Worm (Caenorhabditis elegans) whole organism, young adult: ENCODE results near the gene str-3.

Experiments used
- B0019.2 ChIP-seq: fragments of 200-800 bp; sonication (Bioruptor generic); conservative IDR thresholded peaks from 2 replicates; pipeline ENCODE4 v1.3.6; 2022; ENCODE audit warnings: missing genetic modification reagents, missing genetic modification characterization, missing compliant biosample characterization
- C17E4.6 ChIP-seq: fragments of 200-800 bp; sonication (Bioruptor generic); IDR thresholded peaks from 2 replicates; pipeline ENCODE4 v1.3.6; 2022; ENCODE audit warnings: missing genetic modification reagents, missing genetic modification characterization, missing compliant biosample characterization
- D2030.7 ChIP-seq: fragments of 200-800 bp; sonication (Bioruptor generic); IDR thresholded peaks from 2 replicates; pipeline ENCODE4 v1.3.6; 2022; ENCODE audit warnings: missing genetic modification reagents, missing genetic modification characterization, missing compliant biosample characterization
- F10E7.11 ChIP-seq: sonication (generic microtip); optimal IDR thresholded peaks from 2 replicates; lab custom pipeline; 2017; ENCODE audit warnings: mild to moderate bottlenecking, missing genetic modification characterization, moderate library complexity, missing compliant biosample characterization
- F33H1.4 ChIP-seq: fragments of 200-800 bp; sonication (Bioruptor generic); IDR thresholded peaks from 2 replicates; pipeline ENCODE4 v1.3.6; 2022; ENCODE audit warnings: missing genetic modification reagents, missing genetic modification characterization, missing compliant biosample characterization
- F49E8.2 ChIP-seq: sonication (generic microtip); optimal IDR thresholded peaks from 3 replicates; lab custom pipeline; 2017; ENCODE audit warnings: missing genetic modification characterization, mild to moderate bottlenecking, missing compliant biosample characterization, antibody characterized with exemption, moderate library complexity; ENCODE audit not compliant: insufficient read depth
- F57C9.4 ChIP-seq: sonication (generic microtip); optimal IDR thresholded peaks from 2 replicates; lab custom pipeline; 2017; ENCODE audit warnings: mild to moderate bottlenecking, missing genetic modification characterization, missing compliant biosample characterization
- Y53F4B.3 ChIP-seq: fragments of 200-800 bp; sonication (Bioruptor generic); IDR thresholded peaks from 2 replicates; pipeline ENCODE4 v1.3.6; 2022; ENCODE audit warnings: missing genetic modification reagents, missing genetic modification characterization, missing compliant biosample characterization
- Y95B8A.8 ChIP-seq: fragments of 200-800 bp; sonication (Bioruptor generic); IDR thresholded peaks from 2 replicates; pipeline ENCODE4 v1.3.6; 2022; ENCODE audit warnings: missing genetic modification reagents, missing genetic modification characterization, missing compliant biosample characterization
- ZK185.1 ChIP-seq: sonication (generic microtip); optimal IDR thresholded peaks from 2 replicates; lab custom pipeline; 2016; ENCODE audit warnings: mild to moderate bottlenecking, missing genetic modification characterization, missing compliant biosample characterization; ENCODE audit not compliant: poor library complexity, severe bottlenecking
- akir-1 ChIP-seq: fragments of 200-800 bp; sonication (Bioruptor generic); optimal IDR thresholded peaks from 2 replicates; lab custom pipeline; 2018; ENCODE audit warnings: mild to moderate bottlenecking, missing genetic modification characterization, moderate library complexity, missing compliant biosample characterization
- aptf-3 ChIP-seq: fragments of 200-800 bp; sonication (Bioruptor generic); IDR thresholded peaks from 2 replicates; pipeline ENCODE4 v1.3.6; 2022; ENCODE audit warnings: missing genetic modification characterization, missing compliant biosample characterization
- attf-3 ChIP-seq: fragments of 200-800 bp; sonication (Bioruptor generic); conservative IDR thresholded peaks from 2 replicates; pipeline ENCODE4 v1.3.6; 2022; ENCODE audit warnings: missing genetic modification reagents, missing genetic modification characterization, missing compliant biosample characterization
- attf-5 ChIP-seq: fragments of 200-800 bp; sonication (Bioruptor generic); optimal IDR thresholded peaks from 2 replicates; lab custom pipeline; 2018; ENCODE audit warnings: mild to moderate bottlenecking, missing genetic modification characterization, missing compliant biosample characterization
- bed-2 ChIP-seq: fragments of 200-800 bp; sonication (Bioruptor generic); IDR thresholded peaks from 2 replicates; pipeline ENCODE4 v1.3.6; 2022; ENCODE audit warnings: missing genetic modification reagents, missing genetic modification characterization, missing compliant biosample characterization
- cebp-1 ChIP-seq, 2 experiments: fragments of 200-800 bp in 1 of 2; sonication (Bioruptor generic) in 1 of 2; sonication (generic microtip) in 1 of 2; IDR thresholded peaks in 1 of 2; optimal IDR thresholded peaks in 1 of 2; 2 replicates each; pipeline versions ENCODE4 v1.3.6 to Lab custom; 2017 to 2022; ENCODE audit warnings: missing compliant biosample characterization in 2 of 2, missing genetic modification characterization in 2 of 2, mild to moderate bottlenecking in 1 of 2, missing genetic modification reagents in 1 of 2, moderate library complexity in 1 of 2
- die-1 ChIP-seq: sonication (generic microtip); optimal IDR thresholded peaks from 2 replicates; lab custom pipeline; 2016; ENCODE audit warnings: missing genotype, mild to moderate bottlenecking, missing genetic modification characterization, missing compliant biosample characterization
- dpl-1 ChIP-seq: fragments of 150-350 bp; optimal IDR thresholded peaks from 2 replicates; lab custom pipeline; 2014; ENCODE audit warnings: missing biosample characterization, missing genetic modification reagents, missing genetic modification characterization
- ekl-4 ChIP-seq: fragments of 200-800 bp; sonication (Bioruptor generic); IDR thresholded peaks from 2 replicates; pipeline ENCODE4 v1.3.6; 2022; ENCODE audit warnings: missing genetic modification reagents, missing genetic modification characterization, missing compliant biosample characterization
- fkh-3 ChIP-seq: sonication (generic microtip); optimal IDR thresholded peaks from 2 replicates; lab custom pipeline; 2016; ENCODE audit warnings: mild to moderate bottlenecking, missing genetic modification characterization, missing compliant biosample characterization
- him-1 ChIP-seq: sonication (generic microtip); optimal IDR thresholded peaks from 2 replicates; lab custom pipeline; 2016; ENCODE audit warnings: missing genotype, missing genetic modification reagents, missing genetic modification characterization, missing compliant biosample characterization
- hmg-1.2 ChIP-seq: fragments of 200-800 bp; sonication (Bioruptor generic); IDR thresholded peaks from 2 replicates; pipeline ENCODE4 v1.3.6; 2022; ENCODE audit warnings: missing genetic modification reagents, missing genetic modification characterization, missing compliant biosample characterization
- hsf-1 ChIP-seq: fragments of 200-800 bp; sonication (Bioruptor generic); IDR thresholded peaks from 2 replicates; pipeline ENCODE4 v1.3.6; 2022; ENCODE audit warnings: missing genetic modification reagents, missing genetic modification characterization, missing compliant biosample characterization
- let-607 ChIP-seq, 2 experiments: fragments of 200-800 bp in 1 of 2; sonication (Bioruptor generic) in 1 of 2; sonication (generic microtip) in 1 of 2; optimal IDR thresholded peaks; 2 replicates each; lab custom pipeline; 2016 to 2018; ENCODE audit warnings: mild to moderate bottlenecking in 2 of 2, missing compliant biosample characterization in 2 of 2, missing genetic modification characterization in 2 of 2, moderate library complexity in 2 of 2, missing genotype in 1 of 2
- lin-35 ChIP-seq, 3 experiments: fragments of 150-350 bp in 2 of 3; sonication (generic microtip) in 1 of 3; optimal IDR thresholded peaks; 2 replicates each; lab custom pipeline; 2014 to 2018; ENCODE audit warnings: missing biosample characterization in 3 of 3, missing genetic modification characterization in 3 of 3, missing genetic modification reagents in 3 of 3
- lsl-1 ChIP-seq: fragments of 200-800 bp; sonication (Bioruptor generic); optimal IDR thresholded peaks from 2 replicates; lab custom pipeline; 2018; ENCODE audit warnings: mild to moderate bottlenecking, missing genetic modification characterization, moderate library complexity, missing compliant biosample characterization
- lsy-27 ChIP-seq: sonication (generic microtip); optimal IDR thresholded peaks from 2 replicates; lab custom pipeline; 2017; ENCODE audit warnings: missing genetic modification characterization, mild to moderate bottlenecking, missing compliant biosample characterization, antibody characterized with exemption, missing genotype, borderline replicate concordance; ENCODE audit not compliant: insufficient read depth
- madf-3 ChIP-seq: fragments of 200-800 bp; sonication (Bioruptor generic); IDR thresholded peaks from 2 replicates; pipeline ENCODE4 v1.3.6; 2022; ENCODE audit warnings: missing genetic modification reagents, missing genetic modification characterization, missing compliant biosample characterization
- nfyb-1 ChIP-seq: fragments of 200-800 bp; sonication (Bioruptor generic); IDR thresholded peaks from 2 replicates; pipeline ENCODE4 v1.3.6; 2022; ENCODE audit warnings: missing genetic modification reagents, missing genetic modification characterization, missing compliant biosample characterization
- nhr-27 ChIP-seq: fragments of 200-800 bp; sonication (Bioruptor generic); optimal IDR thresholded peaks from 2 replicates; lab custom pipeline; 2018; ENCODE audit warnings: mild to moderate bottlenecking, missing genetic modification characterization, moderate library complexity, missing compliant biosample characterization
- nhr-90 ChIP-seq: sonication (generic microtip); optimal IDR thresholded peaks from 2 replicates; lab custom pipeline; 2016; ENCODE audit warnings: missing genotype, mild to moderate bottlenecking, missing genetic modification characterization, missing compliant biosample characterization
- repo-1 ChIP-seq: sonication (generic microtip); optimal IDR thresholded peaks from 2 replicates; lab custom pipeline; 2017; ENCODE audit warnings: mild to moderate bottlenecking, missing genetic modification characterization, missing compliant biosample characterization
- snpc-1.1 ChIP-seq: sonication (generic microtip); optimal IDR thresholded peaks from 2 replicates; lab custom pipeline; 2017; ENCODE audit warnings: missing genetic modification characterization, mild to moderate bottlenecking, missing compliant biosample characterization, antibody characterized with exemption, moderate library complexity, missing genotype, missing genetic modification reagents; ENCODE audit not compliant: insufficient read depth
- snpc-4 ChIP-seq, 5 experiments: fragments of 150-350 bp in 1 of 5; sonication (generic microtip) in 4 of 5; optimal IDR thresholded peaks; 2 replicates each; lab custom pipeline; 2014 to 2018; ENCODE audit warnings: missing genetic modification characterization in 5 of 5, missing biosample characterization in 3 of 5, antibody characterized with exemption in 2 of 5, mild to moderate bottlenecking in 2 of 5, missing compliant biosample characterization in 2 of 5, missing genotype in 2 of 5, moderate library complexity in 2 of 5, missing genetic modification reagents in 1 of 5
- sptf-2 ChIP-seq: fragments of 200-800 bp; sonication (Bioruptor generic); optimal IDR thresholded peaks from 2 replicates; lab custom pipeline; 2018; ENCODE audit warnings: mild to moderate bottlenecking, missing genetic modification characterization, missing compliant biosample characterization
- tbp1 ChIP-seq: fragments of 200-800 bp; sonication (Bioruptor generic); optimal IDR thresholded peaks from 2 replicates; lab custom pipeline; 2018; ENCODE audit warnings: mild to moderate bottlenecking, missing genetic modification characterization, missing compliant biosample characterization
- tlf-1 ChIP-seq: fragments of 200-800 bp; sonication (Bioruptor generic); optimal IDR thresholded peaks from 2 replicates; lab custom pipeline; 2018; ENCODE audit warnings: mild to moderate bottlenecking, missing genetic modification characterization, missing compliant biosample characterization
- unc-130 ChIP-seq: sonication (generic microtip); optimal IDR thresholded peaks from 2 replicates; lab custom pipeline; 2016; ENCODE audit warnings: missing genetic modification reagents, missing genetic modification characterization, missing compliant biosample characterization
- unc-62 ChIP-seq: fragments of 150-350 bp; optimal IDR thresholded peaks from 2 replicates; lab custom pipeline; 2014; ENCODE audit warnings: missing biosample characterization, missing genetic modification reagents, missing genetic modification characterization
- xnd-1 ChIP-seq: sonication (generic microtip); optimal IDR thresholded peaks from 2 replicates; lab custom pipeline; 2016; ENCODE audit warnings: missing genotype, missing genetic modification reagents, missing genetic modification characterization, missing compliant biosample characterization
- zim-3 ChIP-seq: sonication (generic microtip); optimal IDR thresholded peaks from 2 replicates; lab custom pipeline; 2017; ENCODE audit warnings: mild to moderate bottlenecking, missing genetic modification characterization, moderate library complexity, missing compliant biosample characterization
- ztf-18 ChIP-seq: sonication (generic microtip); optimal IDR thresholded peaks from 2 replicates; lab custom pipeline; 2016; ENCODE audit warnings: missing genotype, mild to moderate bottlenecking, missing genetic modification characterization, missing compliant biosample characterization
- ztf-22 ChIP-seq: fragments of 200-800 bp; sonication (Bioruptor generic); optimal IDR thresholded peaks from 2 replicates; lab custom pipeline; 2018; ENCODE audit warnings: mild to moderate bottlenecking, missing genetic modification characterization, moderate library complexity, missing compliant biosample characterization

Gene str-3

DNA sequence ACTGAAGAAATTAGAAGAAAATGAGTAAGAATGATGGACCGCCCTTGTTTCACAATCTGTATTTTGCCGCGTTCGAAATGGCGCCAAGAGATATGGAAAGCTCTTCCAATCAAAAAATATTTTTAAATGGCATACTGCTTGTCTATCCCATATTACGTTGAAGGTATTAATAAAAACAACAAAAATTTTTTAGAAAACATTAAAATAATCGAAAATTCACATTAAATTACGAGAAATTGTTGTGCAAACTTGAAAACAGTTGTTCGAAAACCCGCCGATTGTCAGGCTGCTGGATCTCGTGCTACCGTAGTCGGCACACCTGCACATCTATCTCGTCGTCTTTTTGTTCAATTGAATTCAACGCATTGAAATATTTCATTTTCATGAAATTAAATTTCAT lies 16.6 kb downstream of the str-3 start, which contains the start of gene klc-1 (continued):
- no peak for TF ChIP-seq nhr-90 (tag; lab: Kevin White, UChicago)
- TF ChIP-seq nfyb-1 (GFP tag; lab: Robert Waterston, UW), result no peak
- peak; percentile 62 for TF ChIP-seq dpl-1 (GFP tag; lab: Kevin White, UChicago)
- TF ChIP-seq F33H1.4 (GFP tag; lab: Robert Waterston, UW), result peak; percentile 69
- no peak for TF ChIP-seq attf-3 (GFP tag; lab: Robert Waterston, UW)
- TF ChIP-seq let-607 (tag; optimal IDR thresholded peaks at IDR 0.05; lab: Kevin White, UChicago), result no peak
- TF ChIP-seq attf-5 (GFP tag; lab: Kevin White, UChicago), result no peak
- TF ChIP-seq ekl-4 (GFP tag; lab: Robert Waterston, UW), result 0 out of 2 replicates have a peak, but pooled peaks have one; percentile 15
- no peak for TF ChIP-seq fkh-3 (tag; lab: Kevin White, UChicago)
- peak; percentile 57 for TF ChIP-seq F49E8.2 (tag; lab: Kevin White, UChicago)
- peak; percentile 22 for TF ChIP-seq unc-130
- TF ChIP-seq B0019.2, result 0 out of 2 replicates have a peak, but pooled peaks have one; percentile 5
- peak; percentile 62 for TF ChIP-seq D2030.7 (GFP tag; lab: Robert Waterston, UW)
- TF ChIP-seq F57C9.4, result no peak
- 0 out of 2 replicates have a peak, but pooled peaks have one; percentile 6 for TF ChIP-seq Y53F4B.3 (GFP tag; lab: Robert Waterston, UW)
- TF ChIP-seq lsl-1 (GFP tag; lab: Kevin White, UChicago), result peak; percentile 80
- peak; percentile 75; the same call in 1 of the 2 replicates for TF ChIP-seq hsf-1 (GFP tag; lab: Robert Waterston, UW)
- TF ChIP-seq ztf-22 (GFP tag; lab: Kevin White, UChicago), result no peak
- peak; percentile 55; the same call in 1 of the 2 replicates for TF ChIP-seq C17E4.6 (GFP tag; lab: Robert Waterston, UW)
- TF ChIP-seq die-1, result no peak
- no peak for TF ChIP-seq ztf-18 (tag; lab: Kevin White, UChicago)
- TF ChIP-seq xnd-1 (tag; lab: Kevin White, UChicago), result peak; percentile 60
- TF ChIP-seq, all 124 proteins: peak for 22

DNA sequence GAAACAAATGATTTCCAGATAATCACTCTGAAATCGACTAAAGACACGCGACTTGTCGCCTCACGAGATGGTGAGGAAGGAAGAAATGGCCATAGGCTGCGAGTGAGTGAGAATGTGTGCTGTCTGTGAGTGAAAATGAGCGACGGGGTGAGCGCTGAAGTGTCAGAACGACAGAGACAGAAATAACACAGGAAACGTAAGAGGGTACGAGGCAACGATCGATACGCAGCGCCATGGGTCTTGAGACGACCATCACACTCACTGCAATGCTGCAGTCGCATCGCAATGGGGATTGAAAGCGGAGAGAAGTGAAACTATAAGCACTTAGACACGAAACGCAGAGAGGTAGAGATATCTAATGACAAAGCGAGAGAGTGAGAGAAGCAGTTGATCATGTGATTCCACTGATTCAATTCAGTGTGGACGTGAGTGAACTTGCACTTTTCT lies 17.4 kb downstream of the str-3 start:
- TF ChIP-seq madf-3 (GFP tag; lab: Robert Waterston, UW) (0 out of 2 replicates have a peak, but pooled peaks have one; percentile 69), Y95B8A.8 (GFP tag; lab: Robert Waterston, UW) (peak; percentile 54; the same call in 1 of the 2 replicates), lsy-27 (no peak), F10E7.11 (tag; lab: Kevin White, UChicago) (peak; percentile 0), die-1 (peak; percentile 70), snpc-1.1 (tag; lab: Kevin White, UChicago) (no peak), bed-2 (GFP tag; lab: Robert Waterston, UW) (peak; percentile 30; the same call in 1 of the 2 replicates), snpc-4 (GFP tag; optimal IDR thresholded peaks at IDR 0.05; lab: Kevin White, UChicago) (no peak), snpc-4 (tag; optimal IDR thresholded peaks at IDR 0.05; lab: Kevin White, UChicago) (peak; percentile 47 to 73 (median 58)), lin-35 (GFP tag; optimal IDR thresholded peaks at IDR 0.05; lab: Kevin White, UChicago) (peak in 1 of 3 experiments; percentile 87), hmg-1.2 (GFP tag; lab: Robert Waterston, UW) (peak; percentile 94), nhr-27 (tag; lab: Kevin White, UChicago) (no peak), akir-1 (peak; percentile 51), repo-1 (tag; lab: Kevin White, UChicago) (peak; percentile 79), aptf-3 (GFP tag; lab: Robert Waterston, UW) (no peak), zim-3 (tag; lab: Kevin White, UChicago) (peak; percentile 44), cebp-1 (GFP tag; IDR thresholded peaks at IDR 0.05; lab: Robert Waterston, UW) (0 out of 2 replicates have a peak, but pooled peaks have one; percentile 56), cebp-1 (tag; optimal IDR thresholded peaks at IDR 0.05; lab: Kevin White, UChicago) (peak; percentile 92), tbp1 (peak; percentile 65), F33H1.4 (GFP tag; lab: Robert Waterston, UW) (peak; percentile 62), ZK185.1 (peak; percentile 91), sptf-2 (GFP tag; lab: Kevin White, UChicago) (no peak), tlf-1 (GFP tag; lab: Kevin White, UChicago) (peak; percentile 81), ztf-22 (GFP tag; lab: Kevin White, UChicago) (peak; percentile 81), him-1 (no peak), unc-62 (GFP tag; lab: Kevin White, UChicago) (peak; percentile 53), ztf-18 (tag; lab: Kevin White, UChicago) (peak; percentile 69)
